Fruit fly (Drosophila melanogaster): ENCODE measurements around the gene VhaPPA1-1.

dm6 chr3R:14873345-14873744 is 30.5 kb downstream of the VhaPPA1-1 start:
- no peak for TF ChIP-seq CG6276 (GFP tag; optimal IDR thresholded peaks at IDR 0.05)
- no peak for TF ChIP-seq CG16779 (tag; optimal IDR thresholded peaks at IDR 0.05)
- TF ChIP-seq dsx (GFP tag; optimal IDR thresholded peaks at IDR 0.05; ENCODE audit: poor library complexity, severe bottlenecking), result no peak
- no peak for TF ChIP-seq OdsH (GFP tag; optimal IDR thresholded peaks at IDR 0.05)
- TF ChIP-seq Lpt (GFP tag; optimal IDR thresholded peaks at IDR 0.05), result no peak
- TF ChIP-seq Sox102F (GFP tag; optimal IDR thresholded peaks at IDR 0.05), result no peak
- TF ChIP-seq CG8119 (GFP tag; IDR thresholded peaks at IDR 0.05), result no peak
- no peak for TF ChIP-seq CG11762 (GFP tag; optimal IDR thresholded peaks at IDR 0.05; ENCODE audit: insufficient read depth)
- no peak for TF ChIP-seq Eip78C (GFP tag)
- no peak for TF ChIP-seq CG6854 (GFP tag; optimal IDR thresholded peaks at IDR 0.05)

Data from whole organism, prepupa.